Fruit fly (Drosophila melanogaster) whole organism, embryonic: ENCODE measurements around the gene CG14650.

ENCODE experiments used
- CG10274 ChIP-seq: fragments of 200-800 bp; sonication (Bioruptor generic); optimal IDR thresholded peaks from 3 replicates; lab custom pipeline; 2017; ENCODE audit warnings: missing biosample characterization, mild to moderate bottlenecking, missing genetic modification characterization
- CG12104 ChIP-seq: fragments of 200-800 bp; sonication (Bioruptor generic); optimal IDR thresholded peaks from 3 replicates; lab custom pipeline; 2016; ENCODE audit warnings: missing biosample characterization, missing genetic modification characterization
- CG12219 ChIP-seq: fragments of 200-800 bp; sonication (Bioruptor generic); optimal IDR thresholded peaks from 3 replicates; lab custom pipeline; 2018; ENCODE audit warnings: missing biosample characterization, mild to moderate bottlenecking, missing genetic modification characterization
- CG13296 ChIP-seq: fragments of 200-800 bp; sonication (Bioruptor generic); optimal IDR thresholded peaks from 3 replicates; lab custom pipeline; 2018; ENCODE audit warnings: missing biosample characterization, mild to moderate bottlenecking, missing genetic modification characterization
- CG14050 ChIP-seq: fragments of 200-800 bp; sonication (Bioruptor generic); IDR thresholded peaks from 3 replicates; pipeline ENCODE4 v1.3.6; 2022; ENCODE audit warnings: missing biosample characterization, missing genetic modification characterization
- CG14441 ChIP-seq: fragments of 200-800 bp; sonication (Bioruptor generic); IDR thresholded peaks from 2 replicates; pipeline ENCODE4 v1.3.6; 2022; ENCODE audit warnings: missing biosample characterization, missing genetic modification characterization
- CG14965 ChIP-seq: fragments of 200-800 bp; sonication (Bioruptor generic); optimal IDR thresholded peaks from 2 replicates; lab custom pipeline; 2016; ENCODE audit warnings: missing biosample characterization, missing genetic modification characterization, borderline replicate concordance
- CG15269 ChIP-seq: fragments of 200-800 bp; sonication (Bioruptor generic); optimal IDR thresholded peaks from 2 replicates; lab custom pipeline; 2018; ENCODE audit warnings: missing biosample characterization, mild to moderate bottlenecking, missing genetic modification characterization, moderate library complexity
- CG1647 ChIP-seq: fragments of 200-800 bp; sonication (Bioruptor generic); optimal IDR thresholded peaks from 3 replicates; lab custom pipeline; 2016; ENCODE audit warnings: missing biosample characterization, missing genetic modification characterization
- CG16815 ChIP-seq: fragments of 200-800 bp; sonication (Bioruptor generic); optimal IDR thresholded peaks from 3 replicates; lab custom pipeline; 2017; ENCODE audit warnings: missing biosample characterization, mild to moderate bottlenecking, missing genetic modification characterization
- CG17912 ChIP-seq: fragments of 200-800 bp; sonication (Bioruptor generic); optimal IDR thresholded peaks from 2 replicates; lab custom pipeline; 2018; ENCODE audit warnings: missing biosample characterization, mild to moderate bottlenecking, missing genetic modification characterization
- CG1832 ChIP-seq: fragments of 200-800 bp; sonication (Bioruptor generic); optimal IDR thresholded peaks from 2 replicates; lab custom pipeline; 2017; ENCODE audit warnings: missing biosample characterization, mild to moderate bottlenecking, missing genetic modification characterization, inconsistent platforms
- CG2712 ChIP-seq: fragments of 200-800 bp; optimal IDR thresholded peaks from 3 replicates; lab custom pipeline; 2019; ENCODE audit warnings: missing biosample characterization, mild to moderate bottlenecking, missing genetic modification characterization, moderate library complexity
- CG31365 ChIP-seq: fragments of 200-800 bp; sonication (Bioruptor generic); optimal IDR thresholded peaks from 2 replicates; lab custom pipeline; 2018; ENCODE audit warnings: missing biosample characterization, mild to moderate bottlenecking, missing genetic modification characterization
- CG3847 ChIP-seq: fragments of 200-800 bp; sonication (Bioruptor generic); IDR thresholded peaks from 2 replicates; pipeline ENCODE4 v1.3.6; 2022; ENCODE audit warnings: missing biosample characterization, missing genetic modification characterization
- CG43689 ChIP-seq: fragments of 200-800 bp; sonication (Bioruptor generic); IDR thresholded peaks from 2 replicates; pipeline ENCODE4 v1.3.6; 2022; ENCODE audit warnings: missing biosample characterization, missing genetic modification characterization
- CG4617 ChIP-seq: fragments of 200-800 bp; sonication (Bioruptor generic); optimal IDR thresholded peaks from 3 replicates; lab custom pipeline; 2016; ENCODE audit warnings: missing biosample characterization, missing genetic modification characterization, borderline replicate concordance
- CG6791 ChIP-seq: fragments of 200-800 bp; sonication (Bioruptor generic); IDR thresholded peaks from 3 replicates; pipeline ENCODE4 v1.3.6; 2022; ENCODE audit warnings: missing biosample characterization, missing genetic modification characterization; ENCODE audit not compliant: partially characterized antibody
- CG6854 ChIP-seq: fragments of 200-800 bp; sonication (Bioruptor generic); optimal IDR thresholded peaks from 3 replicates; lab custom pipeline; 2017; ENCODE audit warnings: missing biosample characterization, mild to moderate bottlenecking, missing genetic modification characterization
- CG7271 ChIP-seq: fragments of 200-800 bp; sonication (Bioruptor generic); optimal IDR thresholded peaks from 2 replicates; lab custom pipeline; 2018; ENCODE audit warnings: missing biosample characterization, mild to moderate bottlenecking, missing genetic modification characterization, moderate library complexity
- CG8359 ChIP-seq: fragments of 200-800 bp; sonication (Bioruptor generic); optimal IDR thresholded peaks from 2 replicates; lab custom pipeline; 2017; ENCODE audit warnings: missing biosample characterization, mild to moderate bottlenecking, missing genetic modification characterization, borderline replicate concordance
- Dek ChIP-seq: fragments of 200-800 bp; sonication (Bioruptor generic); optimal IDR thresholded peaks from 3 replicates; lab custom pipeline; 2019; ENCODE audit warnings: missing biosample characterization, mild to moderate bottlenecking, missing genetic modification characterization, moderate library complexity
- Dip3 ChIP-seq: fragments of 200-800 bp; sonication (Bioruptor generic); optimal IDR thresholded peaks from 3 replicates; lab custom pipeline; 2016; ENCODE audit warnings: missing biosample characterization, missing genetic modification characterization
- GATAe ChIP-seq: fragments of 200-800 bp; sonication (Bioruptor generic); conservative IDR thresholded peaks from 2 replicates; pipeline ENCODE4 v1.3.6; 2022; ENCODE audit warnings: missing biosample characterization, missing genetic modification characterization
- HLH3B ChIP-seq: fragments of 200-800 bp; sonication (Bioruptor generic); IDR thresholded peaks from 2 replicates; pipeline ENCODE4 v1.3.6; 2022; ENCODE audit warnings: missing biosample characterization, missing genetic modification characterization
- Lpt ChIP-seq: fragments of >200 bp; optimal IDR thresholded peaks from 2 replicates; lab custom pipeline; 2018; ENCODE audit warnings: missing biosample characterization, missing genetic modification characterization
- Mrtf ChIP-seq: fragments of 200-800 bp; sonication (Bioruptor generic); IDR thresholded peaks from 3 replicates; pipeline ENCODE4 v1.3.6; 2022; ENCODE audit warnings: missing biosample characterization, missing genetic modification characterization
- Nf-YC ChIP-seq: fragments of 200-800 bp; optimal IDR thresholded peaks from 3 replicates; lab custom pipeline; 2019; ENCODE audit warnings: missing biosample characterization, mild to moderate bottlenecking, missing genetic modification characterization, moderate library complexity
- Scr ChIP-seq: fragments of 200-800 bp; sonication (Bioruptor generic); IDR thresholded peaks from 2 replicates; pipeline ENCODE4 v1.3.6; 2022; ENCODE audit warnings: missing biosample characterization, missing genetic modification characterization; ENCODE audit not compliant: partially characterized antibody
- aop ChIP-seq: fragments of 200-800 bp; sonication (Bioruptor generic); IDR thresholded peaks from 2 replicates; pipeline ENCODE4 v1.3.6; 2022; ENCODE audit warnings: missing biosample characterization, missing genetic modification characterization
- bigmax ChIP-seq: fragments of 200-800 bp; sonication (Bioruptor generic); optimal IDR thresholded peaks from 2 replicates; lab custom pipeline; 2018; ENCODE audit warnings: missing biosample characterization, mild to moderate bottlenecking, missing genetic modification characterization
- btn ChIP-seq: fragments of 200-800 bp; sonication (Bioruptor generic); optimal IDR thresholded peaks from 2 replicates; lab custom pipeline; 2016; ENCODE audit warnings: missing biosample characterization, missing genetic modification characterization
- cas ChIP-seq: fragments of 200-800 bp; sonication (Bioruptor generic); IDR thresholded peaks from 2 replicates; pipeline ENCODE4 v1.3.6; 2022; ENCODE audit warnings: missing biosample characterization, missing genetic modification characterization
- caup ChIP-seq: fragments of 200-800 bp; sonication (Bioruptor generic); optimal IDR thresholded peaks from 3 replicates; lab custom pipeline; 2017; ENCODE audit warnings: missing biosample characterization, mild to moderate bottlenecking, missing genetic modification characterization, moderate library complexity; ENCODE audit not compliant: severe bottlenecking
- fd102C ChIP-seq: fragments of 200-800 bp; sonication (Bioruptor generic); optimal IDR thresholded peaks from 2 replicates; lab custom pipeline; 2018; ENCODE audit warnings: missing biosample characterization, mild to moderate bottlenecking, missing genetic modification characterization, moderate library complexity
- gce ChIP-seq: fragments of 200-800 bp; sonication (Bioruptor generic); IDR thresholded peaks from 3 replicates; pipeline ENCODE4 v1.3.6; 2022; ENCODE audit warnings: missing biosample characterization, missing genetic modification characterization
- klu ChIP-seq: fragments of 200-800 bp; sonication (Bioruptor generic); IDR thresholded peaks from 2 replicates; pipeline ENCODE4 v1.3.6; 2022; ENCODE audit warnings: missing biosample characterization, missing genetic modification characterization
- lmd ChIP-seq: fragments of 200-800 bp; sonication (Bioruptor generic); IDR thresholded peaks from 2 replicates; pipeline ENCODE4 v1.3.6; 2022; ENCODE audit warnings: missing biosample characterization, missing genetic modification characterization
- lola ChIP-seq, 3 experiments: fragments of >200 bp in 2 of 3; fragments of 200-800 bp in 1 of 3; sonication (Bioruptor generic) in 1 of 3; optimal IDR thresholded peaks; 2 replicates each; lab custom pipeline; 2017 to 2019; ENCODE audit warnings: missing biosample characterization in 3 of 3, missing genetic modification characterization in 3 of 3, mild to moderate bottlenecking in 1 of 3, moderate library complexity in 1 of 3
- lov ChIP-seq, 2 experiments: fragments of 200-800 bp in 1 of 2; fragments of >200 bp in 1 of 2; sonication (Bioruptor generic) in 1 of 2; IDR thresholded peaks in 1 of 2; optimal IDR thresholded peaks in 1 of 2; 2 replicates in 1 of 2; 3 replicates in 1 of 2; pipeline versions ENCODE4 v1.3.6 to Lab custom; 2017 to 2022; ENCODE audit warnings: missing biosample characterization in 1 of 2, missing genetic modification characterization in 1 of 2
- oc ChIP-seq: fragments of 200-800 bp; sonication (Bioruptor generic); optimal IDR thresholded peaks from 2 replicates; lab custom pipeline; 2018; ENCODE audit warnings: missing biosample characterization, mild to moderate bottlenecking, missing genetic modification characterization, moderate library complexity
- org-1 ChIP-seq: fragments of 200-800 bp; sonication (Bioruptor generic); optimal IDR thresholded peaks from 2 replicates; lab custom pipeline; 2017; ENCODE audit warnings: missing biosample characterization, missing genetic modification characterization
- pzg ChIP-seq: fragments of 200-800 bp; sonication (Bioruptor generic); optimal IDR thresholded peaks from 3 replicates; lab custom pipeline; 2018; ENCODE audit warnings: missing biosample characterization, mild to moderate bottlenecking, missing genetic modification characterization, moderate library complexity
- schlank ChIP-seq: fragments of 200-800 bp; sonication (Bioruptor generic); optimal IDR thresholded peaks from 2 replicates; lab custom pipeline; 2018; ENCODE audit warnings: missing biosample characterization, mild to moderate bottlenecking, missing genetic modification characterization
- scrt ChIP-seq: fragments of 200-800 bp; sonication (Bioruptor generic); optimal IDR thresholded peaks from 2 replicates; lab custom pipeline; 2018; ENCODE audit warnings: missing biosample characterization, mild to moderate bottlenecking, missing genetic modification characterization, moderate library complexity
- so ChIP-seq: fragments of 200-800 bp; sonication (Bioruptor generic); IDR thresholded peaks from 3 replicates; pipeline ENCODE4 v1.3.6; 2022; ENCODE audit warnings: missing biosample characterization, missing genetic modification characterization
- stwl ChIP-seq: fragments of 200-800 bp; sonication (Bioruptor generic); optimal IDR thresholded peaks from 3 replicates; lab custom pipeline; 2018; ENCODE audit warnings: missing biosample characterization, mild to moderate bottlenecking, missing genetic modification characterization, moderate library complexity
- trem ChIP-seq: fragments of 200-800 bp; optimal IDR thresholded peaks from 3 replicates; lab custom pipeline; 2019; ENCODE audit warnings: missing biosample characterization, mild to moderate bottlenecking, missing genetic modification characterization, moderate library complexity

The CG14650 gene

DNA sequence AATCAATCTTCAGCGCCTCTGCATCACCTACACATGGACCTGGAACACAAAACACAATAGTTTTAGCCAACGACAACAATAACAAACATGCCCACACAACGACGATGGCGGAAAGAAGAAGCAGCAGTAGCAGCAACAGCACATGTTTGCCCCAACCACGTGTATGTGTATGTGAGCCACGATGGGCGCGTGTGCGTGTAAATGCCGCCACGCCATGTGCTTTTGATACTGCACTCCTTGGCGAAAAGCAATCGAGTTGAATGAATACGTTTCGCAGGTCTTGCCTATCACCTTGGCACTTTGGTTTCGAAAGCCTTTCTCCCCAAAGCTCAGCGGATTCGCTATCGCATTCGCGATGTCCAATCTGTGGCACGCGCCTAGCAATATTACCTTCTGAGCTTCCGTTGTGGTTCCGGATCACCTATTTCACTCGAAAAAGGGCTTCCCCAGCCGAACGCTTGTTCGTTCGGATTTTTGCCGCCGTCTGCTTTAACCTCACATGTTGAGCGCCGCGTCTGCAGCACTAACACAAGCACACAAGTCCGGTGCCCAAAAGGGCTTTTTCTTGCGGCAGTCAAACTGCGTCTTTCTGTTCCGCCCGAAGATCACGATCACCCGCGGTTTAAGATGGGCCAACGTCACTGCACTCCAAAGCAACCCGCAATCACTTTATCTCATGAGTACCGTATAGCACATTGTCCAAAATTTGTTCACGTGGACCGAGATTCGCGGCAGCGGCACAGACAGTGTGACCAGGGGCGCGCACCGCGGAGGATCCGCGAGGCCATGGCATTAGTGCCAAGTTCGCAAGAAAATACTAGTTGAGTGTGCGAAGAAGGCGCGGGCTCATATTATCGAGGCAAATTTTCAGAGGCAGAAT, 8.4 kb upstream of the CG14650 start, which contains the start of gene srl (continued):
- TF ChIP-seq CG6854 (GFP tag; lab: Kevin White, UChicago) = no peak
- no peak for TF ChIP-seq oc
- TF ChIP-seq org-1 (GFP tag; lab: Kevin White, UChicago) = no peak
- no peak for TF ChIP-seq Lpt
- TF ChIP-seq CG17912 (GFP tag; lab: Kevin White, UChicago) = no peak
- no peak for TF ChIP-seq CG43689 (GFP tag; lab: Robert Waterston, UW)
- no peak for TF ChIP-seq CG8359 (GFP tag; lab: Kevin White, UChicago)
- peak; percentile 72 for TF ChIP-seq stwl (tag; lab: Kevin White, UChicago)
- TF ChIP-seq bigmax = peak; percentile 97
- TF ChIP-seq aop (GFP tag; lab: Robert Waterston, UW) = no peak
- peak; percentile 48 for TF ChIP-seq CG3847
- peak; percentile 53; the same call in 2 of the 3 replicates for TF ChIP-seq CG6791 (GFP tag; lab: Robert Waterston, UW)
- TF ChIP-seq gce (GFP tag; lab: Robert Waterston, UW) = no peak
- no peak for TF ChIP-seq HLH3B (GFP tag; lab: Robert Waterston, UW)
- TF ChIP-seq CG12219 = no peak
- no peak for TF ChIP-seq cas
- no peak for TF ChIP-seq CG16815 (GFP tag; lab: Kevin White, UChicago)
- no peak for TF ChIP-seq CG13296 (GFP tag; lab: Kevin White, UChicago)
- no peak for TF ChIP-seq Nf-YC (tag; lab: Kevin White, UChicago)
- TF ChIP-seq CG31365 = no peak
- TF ChIP-seq schlank (tag; lab: Kevin White, UChicago) = no peak
- TF ChIP-seq CG14441 (GFP tag; lab: Robert Waterston, UW) = no peak
- TF ChIP-seq Dip3 = no peak
- TF ChIP-seq fd102C (GFP tag; lab: Kevin White, UChicago) = no peak
- TF ChIP-seq trem (tag; lab: Kevin White, UChicago) = peak; percentile 66
- TF ChIP-seq Dek (tag; lab: Kevin White, UChicago) = no peak
- no peak for TF ChIP-seq CG12104 (GFP tag; lab: Kevin White, UChicago)
- TF ChIP-seq Scr = peak; percentile 35; the same call in 1 of the 2 replicates
- TF ChIP-seq caup = no peak
- TF ChIP-seq scrt (GFP tag; lab: Kevin White, UChicago) = peak; percentile 23
- TF ChIP-seq CG2712 (tag; lab: Kevin White, UChicago) = peak; percentile 21
- TF ChIP-seq CG14965 = no peak
- TF ChIP-seq CG14050 (GFP tag; lab: Robert Waterston, UW) = no peak
- TF ChIP-seq lov (optimal IDR thresholded peaks at IDR 0.05; lab: Kevin White, UChicago) = no peak
- no peak for TF ChIP-seq lov (GFP tag; IDR thresholded peaks at IDR 0.05; lab: Robert Waterston, UW)
- TF ChIP-seq btn = no peak
- no peak for TF ChIP-seq lola (GFP tag; optimal IDR thresholded peaks at IDR 0.05; lab: Kevin White, UChicago)
- no peak for TF ChIP-seq CG15269 (tag; lab: Kevin White, UChicago)
- no peak; the same call in 2 of the 3 replicates for TF ChIP-seq so (GFP tag; lab: Robert Waterston, UW)
- peak; percentile 48 for TF ChIP-seq CG4617 (GFP tag; lab: Kevin White, UChicago)
- TF ChIP-seq GATAe (GFP tag; lab: Robert Waterston, UW) = no peak
- no peak for TF ChIP-seq klu (GFP tag; lab: Robert Waterston, UW)
- TF ChIP-seq Mrtf (GFP tag; lab: Robert Waterston, UW) = no peak
- no peak for TF ChIP-seq CG7271 (tag; lab: Kevin White, UChicago)
- TF ChIP-seq pzg (GFP tag; lab: Kevin White, UChicago) = peak; percentile 95
- TF ChIP-seq lmd (GFP tag; lab: Robert Waterston, UW) = no peak
- no peak for TF ChIP-seq CG1647
- TF ChIP-seq CG1832 (GFP tag; lab: Kevin White, UChicago) = no peak
- TF ChIP-seq CG10274 = peak; percentile 2
